Fruit fly (Drosophila melanogaster) whole organism, adult: ENCODE data around the gene bsf.

Experiments used
- CG11617 ChIP-seq: fragments of 200-800 bp; sonication (Bioruptor generic); optimal IDR thresholded peaks from 2 replicates; lab custom pipeline; 2017; ENCODE audit warnings: mild to moderate bottlenecking, missing biosample characterization, missing genetic modification reagents, missing genetic modification characterization
- CG12768 ChIP-seq: fragments of 200-800 bp; sonication (Bioruptor generic); optimal IDR thresholded peaks from 2 replicates; lab custom pipeline; 2017; ENCODE audit warnings: missing biosample characterization, missing genetic modification characterization, mild to moderate bottlenecking, moderate library complexity, missing genetic modification reagents
- CG14711 ChIP-seq: fragments of 200-800 bp; sonication (Bioruptor generic); optimal IDR thresholded peaks from 2 replicates; lab custom pipeline; 2018; ENCODE audit warnings: missing biosample characterization, mild to moderate bottlenecking, missing genetic modification characterization, moderate library complexity
- CG1620 ChIP-seq: fragments of 200-800 bp; sonication (Bioruptor generic); optimal IDR thresholded peaks from 2 replicates; lab custom pipeline; 2016; ENCODE audit warnings: missing biosample characterization, missing genetic modification characterization
- CG33017 ChIP-seq: fragments of 200-800 bp; sonication (Bioruptor generic); optimal IDR thresholded peaks from 2 replicates; lab custom pipeline; 2018; ENCODE audit warnings: missing biosample characterization, mild to moderate bottlenecking, missing genetic modification characterization, moderate library complexity
- CG5204 ChIP-seq: fragments of 200-800 bp; sonication (Bioruptor generic); optimal IDR thresholded peaks from 2 replicates; lab custom pipeline; 2016; ENCODE audit warnings: missing biosample characterization, missing genetic modification characterization
- CG7045 ChIP-seq: fragments of 200-800 bp; sonication (Bioruptor generic); optimal IDR thresholded peaks from 2 replicates; lab custom pipeline; 2017; ENCODE audit warnings: missing biosample characterization, mild to moderate bottlenecking, missing genetic modification characterization
- CG7101 ChIP-seq: fragments of 200-800 bp; sonication (Bioruptor generic); optimal IDR thresholded peaks from 2 replicates; lab custom pipeline; 2018; ENCODE audit warnings: missing biosample characterization, mild to moderate bottlenecking, missing genetic modification characterization, moderate library complexity
- Clk ChIP-seq: fragments of 200-800 bp; sonication (Bioruptor generic); optimal IDR thresholded peaks from 2 replicates; lab custom pipeline; 2017; ENCODE audit warnings: missing biosample characterization, missing genetic modification characterization
- Crg-1 ChIP-seq: fragments of 200-800 bp; sonication (Bioruptor generic); optimal IDR thresholded peaks from 2 replicates; lab custom pipeline; 2016; ENCODE audit warnings: missing biosample characterization, missing genetic modification characterization
- Hr96 ChIP-seq: fragments of 200-800 bp; sonication (Bioruptor generic); optimal IDR thresholded peaks from 2 replicates; lab custom pipeline; 2016; ENCODE audit warnings: missing biosample characterization, missing genetic modification characterization
- Mnt ChIP-seq: fragments of 200-800 bp; sonication (Bioruptor generic); optimal IDR thresholded peaks from 2 replicates; lab custom pipeline; 2016; ENCODE audit warnings: missing biosample characterization, mild to moderate bottlenecking, missing genetic modification characterization
- bab1 ChIP-seq: fragments of 200-800 bp; sonication (Bioruptor generic); optimal IDR thresholded peaks from 3 replicates; lab custom pipeline; 2019; ENCODE audit warnings: missing biosample characterization, mild to moderate bottlenecking, missing genetic modification characterization, moderate library complexity
- cic ChIP-seq: fragments of 200-800 bp; sonication (Bioruptor generic); optimal IDR thresholded peaks from 2 replicates; lab custom pipeline; 2017; ENCODE audit warnings: missing biosample characterization, mild to moderate bottlenecking, missing genetic modification characterization, moderate library complexity
- cnc ChIP-seq, 2 experiments: fragments of >200 bp; optimal IDR thresholded peaks; 2 replicates each; lab custom pipeline; 2017
- kay ChIP-seq: fragments of 200-800 bp; sonication (Bioruptor generic); peaks from one replicate; lab custom pipeline; 2016; ENCODE audit warnings: missing biosample characterization, missing genetic modification characterization, borderline replicate concordance
- ovo ChIP-seq: fragments of 200-800 bp; sonication (Bioruptor generic); optimal IDR thresholded peaks from 2 replicates; lab custom pipeline; 2016; ENCODE audit warnings: missing biosample characterization, missing genetic modification characterization
- pad ChIP-seq: fragments of 200-800 bp; sonication (Bioruptor generic); optimal IDR thresholded peaks from 3 replicates; lab custom pipeline; 2017; ENCODE audit warnings: missing biosample characterization, missing genetic modification characterization, mild to moderate bottlenecking, moderate library complexity, missing genetic modification reagents
- tj ChIP-seq: fragments of 200-800 bp; sonication (Bioruptor generic); optimal IDR thresholded peaks from 3 replicates; lab custom pipeline; 2017; ENCODE audit warnings: missing biosample characterization, mild to moderate bottlenecking, missing genetic modification characterization, moderate library complexity
- toe ChIP-seq: fragments of 200-800 bp; sonication (Bioruptor generic); optimal IDR thresholded peaks from 2 replicates; lab custom pipeline; 2016; ENCODE audit warnings: missing biosample characterization, missing genetic modification characterization

bsf gene

dm6 chr2L:18454128-18454788 lies at the start of gene bsf, which contains the start of gene Ntf-2r:
bsf (minus strand) TSS chr2L:18454587.
Ntf-2r (plus strand) TSS chr2L:18454649.
- TF ChIP-seq Mnt (GFP tag; lab: Kevin White, UChicago) = peak; percentile 55
- TF ChIP-seq Crg-1 (GFP tag; lab: Kevin White, UChicago) = peak; percentile 2
- no peak for TF ChIP-seq pad (GFP tag; lab: Kevin White, UChicago)
- peak; percentile 8 for TF ChIP-seq cic (GFP tag; lab: Kevin White, UChicago)

DNA sequence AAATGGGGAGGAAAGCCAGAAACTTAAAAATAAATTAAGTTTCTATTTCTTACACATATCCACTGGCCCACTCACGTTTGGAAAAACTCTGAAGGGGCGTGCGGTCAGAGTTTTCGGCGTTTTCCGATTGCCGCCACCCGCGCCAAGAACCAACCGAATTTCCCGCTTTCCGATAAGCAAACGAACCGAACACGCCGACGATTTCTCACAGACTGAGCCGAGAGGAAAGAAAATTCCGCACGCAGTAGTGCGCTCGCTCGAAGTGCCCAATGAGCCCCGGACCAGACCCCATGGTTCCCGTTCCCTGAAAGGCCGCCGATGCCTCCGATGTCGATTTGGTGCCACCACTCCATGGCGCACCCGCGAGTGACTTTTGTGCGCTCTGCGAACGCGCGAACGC lies 49.4 kb upstream of the bsf start, which contains the start of gene kon:
Gene kon (minus strand): TSS at position 219 of the 400 bp plus-strand sequence.
- TF ChIP-seq CG14711 = no peak
- no peak for TF ChIP-seq CG33017 (tag; lab: Kevin White, UChicago)
- no peak for TF ChIP-seq CG5204 (GFP tag; lab: Kevin White, UChicago)
- TF ChIP-seq CG7045 (GFP tag; lab: Kevin White, UChicago) = no peak
- TF ChIP-seq Crg-1 (GFP tag; lab: Kevin White, UChicago) = no peak
- no peak for TF ChIP-seq tj (GFP tag; lab: Kevin White, UChicago)
- no peak for TF ChIP-seq ovo (GFP tag; lab: Kevin White, UChicago)
- no peak for TF ChIP-seq CG12768 (GFP tag; lab: Kevin White, UChicago)
- TF ChIP-seq CG7101 = no peak
- TF ChIP-seq Clk (GFP tag; lab: Kevin White, UChicago) = no peak
- no peak for TF ChIP-seq pad (GFP tag; lab: Kevin White, UChicago)
- no peak for TF ChIP-seq CG11617 (GFP tag; lab: Kevin White, UChicago)
- no peak for TF ChIP-seq kay (GFP tag; lab: Kevin White, UChicago)
- TF ChIP-seq Hr96 = no peak
- TF ChIP-seq cic (GFP tag; lab: Kevin White, UChicago) = no peak

dm6 chr2L:18499900-18500299 lies 45.5 kb upstream of the bsf start:
- TF ChIP-seq Hr96 = no peak
- TF ChIP-seq CG1620 (GFP tag; lab: Kevin White, UChicago) = no peak
- no peak for TF ChIP-seq toe
- TF ChIP-seq CG33017 (tag; lab: Kevin White, UChicago) = no peak
- TF ChIP-seq cnc (optimal IDR thresholded peaks at IDR 0.05; lab: Kevin White, UChicago) = no peak
- TF ChIP-seq ovo (GFP tag; lab: Kevin White, UChicago) = no peak
- TF ChIP-seq CG7101 = no peak

DNA sequence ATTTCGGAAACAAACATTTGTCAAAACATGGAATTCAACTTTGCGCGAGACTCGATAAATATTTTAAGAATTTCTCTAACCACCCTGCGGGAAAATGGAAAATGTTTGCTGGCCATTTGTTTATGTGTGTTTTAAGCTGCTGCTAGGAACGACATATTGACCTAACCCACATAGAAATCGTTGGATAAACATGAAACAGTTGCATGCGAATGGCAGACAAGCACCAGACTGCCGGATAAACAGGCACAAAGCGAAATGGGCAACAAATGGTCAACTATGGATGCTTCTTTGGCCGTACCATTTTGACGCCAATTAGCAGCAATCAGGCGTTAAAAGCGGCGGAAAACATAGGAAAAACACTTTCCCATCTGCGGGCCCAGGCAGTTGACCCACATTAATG lies 42.4 kb upstream of the bsf start:
- no peak for TF ChIP-seq CG7045 (GFP tag; lab: Kevin White, UChicago)
- no peak for TF ChIP-seq tj (GFP tag; lab: Kevin White, UChicago)
- no peak for TF ChIP-seq CG1620 (GFP tag; lab: Kevin White, UChicago)
- TF ChIP-seq CG5204 (GFP tag; lab: Kevin White, UChicago) = no peak
- TF ChIP-seq Crg-1 (GFP tag; lab: Kevin White, UChicago) = no peak
- TF ChIP-seq kay (GFP tag; lab: Kevin White, UChicago) = no peak
- no peak for TF ChIP-seq ovo (GFP tag; lab: Kevin White, UChicago)
- no peak for TF ChIP-seq CG33017 (tag; lab: Kevin White, UChicago)
- no peak for TF ChIP-seq CG12768 (GFP tag; lab: Kevin White, UChicago)
- TF ChIP-seq pad (GFP tag; lab: Kevin White, UChicago) = no peak
- TF ChIP-seq CG14711 = no peak
- TF ChIP-seq Hr96 = no peak
- no peak for TF ChIP-seq cnc (optimal IDR thresholded peaks at IDR 0.05; lab: Kevin White, UChicago)
- TF ChIP-seq CG7101 = no peak
- no peak for TF ChIP-seq Clk (GFP tag; lab: Kevin White, UChicago)
- no peak for TF ChIP-seq cic (GFP tag; lab: Kevin White, UChicago)
- TF ChIP-seq bab1 (GFP tag; lab: Kevin White, UChicago) = no peak

DNA sequence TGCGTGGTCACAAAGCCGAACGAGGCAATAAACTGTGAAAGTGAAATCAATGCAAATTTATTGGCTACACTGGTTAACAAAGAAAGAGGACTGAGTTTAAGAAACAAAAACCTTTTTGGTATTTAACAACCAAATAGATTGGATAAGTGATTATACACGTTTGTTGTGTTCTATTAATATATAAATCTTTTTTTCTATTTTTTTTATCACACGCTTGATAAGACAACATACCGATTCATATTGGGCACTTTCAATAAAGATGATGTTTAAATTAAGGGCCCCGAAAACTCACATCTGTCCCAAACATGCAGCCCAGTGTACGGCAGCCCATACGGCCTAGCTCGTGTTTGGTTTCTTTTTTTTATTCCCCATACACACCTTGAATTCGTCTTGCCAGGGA lies 38.7 kb upstream of the bsf start:
- no peak for TF ChIP-seq Crg-1 (GFP tag; lab: Kevin White, UChicago)
- no peak for TF ChIP-seq CG12768 (GFP tag; lab: Kevin White, UChicago)
- no peak for TF ChIP-seq kay (GFP tag; lab: Kevin White, UChicago)
- no peak for TF ChIP-seq CG14711
- no peak for TF ChIP-seq tj (GFP tag; lab: Kevin White, UChicago)
- TF ChIP-seq bab1 (GFP tag; lab: Kevin White, UChicago) = no peak
- no peak for TF ChIP-seq CG7045 (GFP tag; lab: Kevin White, UChicago)
- no peak for TF ChIP-seq CG11617 (GFP tag; lab: Kevin White, UChicago)
- no peak for TF ChIP-seq Mnt (GFP tag; lab: Kevin White, UChicago)

- TF ChIP-seq CG33017 (tag; lab: Kevin White, UChicago) = no peak
- no peak for TF ChIP-seq CG11617 (GFP tag; lab: Kevin White, UChicago)
- no peak for TF ChIP-seq pad (GFP tag; lab: Kevin White, UChicago)
- TF ChIP-seq CG5204 (GFP tag; lab: Kevin White, UChicago) = no peak
- TF ChIP-seq CG7101 = no peak
- no peak for TF ChIP-seq CG7045 (GFP tag; lab: Kevin White, UChicago)
- TF ChIP-seq CG12768 (GFP tag; lab: Kevin White, UChicago) = no peak
- no peak for TF ChIP-seq cic (GFP tag; lab: Kevin White, UChicago)
- no peak for TF ChIP-seq bab1 (GFP tag; lab: Kevin White, UChicago)
- TF ChIP-seq toe = no peak
- TF ChIP-seq Hr96 = no peak
- no peak for TF ChIP-seq Clk (GFP tag; lab: Kevin White, UChicago)
- TF ChIP-seq CG14711 = no peak
- TF ChIP-seq CG1620 (GFP tag; lab: Kevin White, UChicago) = no peak
- TF ChIP-seq kay (GFP tag; lab: Kevin White, UChicago) = no peak
- no peak for TF ChIP-seq Crg-1 (GFP tag; lab: Kevin White, UChicago)
- no peak for TF ChIP-seq Mnt (GFP tag; lab: Kevin White, UChicago)
- no peak for TF ChIP-seq tj (GFP tag; lab: Kevin White, UChicago)
- no peak for TF ChIP-seq cnc (optimal IDR thresholded peaks at IDR 0.05; lab: Kevin White, UChicago)
These were observed 32.4 kb upstream of the bsf start for dm6 chr2L:18486828-18487227.
